Fruit fly (Drosophila melanogaster): Measurements from ENCODE around the gene tzn.

The tzn gene

DNA sequence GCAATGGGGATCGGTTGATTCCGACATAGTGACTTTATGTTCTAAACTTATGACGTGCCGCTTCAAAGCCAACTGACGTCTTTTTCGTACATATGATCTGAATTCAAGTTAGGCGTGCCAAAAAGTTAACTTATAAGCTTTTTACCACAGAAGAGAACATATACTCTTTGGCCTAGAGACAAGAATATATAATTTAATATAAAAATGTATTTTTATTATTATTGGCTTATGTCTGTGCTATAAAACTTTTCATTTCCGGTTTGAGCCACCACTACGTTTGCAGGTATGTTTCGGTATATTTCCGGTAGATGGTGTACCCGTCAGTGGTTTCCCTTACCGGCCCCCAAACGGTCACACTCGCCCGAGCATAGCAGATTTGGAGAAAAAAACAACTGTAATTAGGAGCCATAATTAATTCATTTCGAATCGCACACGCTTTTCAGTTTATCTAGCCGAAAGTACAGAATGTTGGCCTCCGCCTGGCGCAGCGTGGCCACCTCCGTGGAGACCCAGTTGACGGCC, at the start of gene tzn, which contains the start of gene CG3698 (continued):
- TF ChIP-seq CG15336 (GFP tag; IDR thresholded peaks at IDR 0.05) (no peak), Smox (GFP tag; optimal IDR thresholded peaks at IDR 0.05) (no peak)

DNA sequence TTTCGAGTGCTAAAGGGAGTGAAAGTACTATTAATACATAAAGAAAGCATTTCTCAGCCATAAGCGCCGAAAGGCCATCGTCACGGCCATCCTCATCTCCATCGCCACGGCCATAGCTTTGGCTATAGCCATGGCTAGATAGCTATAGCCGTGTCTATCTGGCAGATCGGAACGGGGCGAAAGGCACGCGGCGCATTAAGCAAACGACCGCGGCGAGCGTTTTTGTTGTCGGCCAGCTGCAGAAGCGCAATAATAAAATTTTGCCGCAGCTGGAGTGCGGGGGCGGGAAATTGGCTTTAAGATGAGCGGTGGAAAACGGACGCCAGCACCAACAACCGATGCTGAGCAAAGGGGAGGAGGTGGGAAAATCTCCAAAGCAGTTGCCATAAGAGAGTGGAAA, 48.1 kb upstream of the tzn start:
- TF ChIP-seq Smox (GFP tag; optimal IDR thresholded peaks at IDR 0.05) (no peak), CG11762 (GFP tag; optimal IDR thresholded peaks at IDR 0.05; ENCODE audit: insufficient read depth) (no peak), Eip75B (GFP tag; optimal IDR thresholded peaks at IDR 0.05) (no peak), vri (GFP tag; optimal IDR thresholded peaks at IDR 0.05) (no peak), CG8119 (GFP tag; IDR thresholded peaks at IDR 0.05) (no peak), salr (GFP tag; optimal IDR thresholded peaks at IDR 0.05) (no peak), CG15336 (GFP tag; IDR thresholded peaks at IDR 0.05) (no peak), OdsH (GFP tag; optimal IDR thresholded peaks at IDR 0.05) (no peak), CG34406 (GFP tag; optimal IDR thresholded peaks at IDR 0.05) (no peak), Gug (GFP tag; IDR thresholded peaks at IDR 0.05) (no peak)

DNA sequence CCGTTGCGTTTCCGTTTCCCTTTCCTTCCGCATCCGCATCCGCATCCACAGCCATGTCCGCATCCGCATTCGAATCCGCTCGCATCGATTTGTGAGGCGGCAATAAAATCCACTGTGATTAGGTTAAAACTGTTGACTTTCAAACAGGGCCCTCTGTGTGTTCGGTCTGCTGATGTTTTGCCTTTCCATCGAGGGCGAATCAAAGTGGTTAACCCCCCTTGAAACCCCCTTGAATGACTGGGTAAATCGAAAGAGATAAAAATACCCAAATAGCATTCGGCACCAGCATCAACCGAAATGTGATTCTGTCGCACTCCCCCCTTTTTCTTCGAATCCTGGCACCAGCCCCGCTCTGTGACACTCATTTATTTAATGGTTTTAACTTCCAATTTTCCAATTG, 45.5 kb upstream of the tzn start:
- TF ChIP-seq Hr38 (GFP tag; optimal IDR thresholded peaks at IDR 0.05): no peak

DNA sequence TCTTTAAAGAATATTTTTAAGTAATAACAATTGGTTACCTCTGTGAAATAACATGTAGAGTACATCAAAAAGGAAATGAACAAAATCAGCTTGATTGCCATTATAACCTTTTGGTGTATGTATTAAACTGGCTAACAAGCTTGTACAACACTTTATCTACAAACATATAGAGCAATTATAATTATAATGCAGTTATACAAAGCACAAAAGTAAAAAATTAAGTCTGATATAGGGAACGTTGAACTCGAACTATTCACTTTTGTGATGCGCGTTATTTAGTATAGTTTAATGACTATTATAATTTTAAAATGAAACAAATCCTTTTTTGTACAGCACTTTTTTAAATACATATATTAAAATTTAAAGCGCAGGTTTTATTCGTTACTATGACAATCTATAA, 42.9 kb upstream of the tzn start, which contains the start of gene CG33912:
CG33912 (minus strand) TSS at position 101 of the 400 bp plus-strand sequence.
- TF ChIP-seq Hr38 (GFP tag; optimal IDR thresholded peaks at IDR 0.05): no peak
- no peak for TF ChIP-seq CG15336 (GFP tag; IDR thresholded peaks at IDR 0.05)
- no peak for TF ChIP-seq ss (GFP tag; optimal IDR thresholded peaks at IDR 0.05)
- TF ChIP-seq Ets21C (GFP tag; optimal IDR thresholded peaks at IDR 0.05): no peak

DNA sequence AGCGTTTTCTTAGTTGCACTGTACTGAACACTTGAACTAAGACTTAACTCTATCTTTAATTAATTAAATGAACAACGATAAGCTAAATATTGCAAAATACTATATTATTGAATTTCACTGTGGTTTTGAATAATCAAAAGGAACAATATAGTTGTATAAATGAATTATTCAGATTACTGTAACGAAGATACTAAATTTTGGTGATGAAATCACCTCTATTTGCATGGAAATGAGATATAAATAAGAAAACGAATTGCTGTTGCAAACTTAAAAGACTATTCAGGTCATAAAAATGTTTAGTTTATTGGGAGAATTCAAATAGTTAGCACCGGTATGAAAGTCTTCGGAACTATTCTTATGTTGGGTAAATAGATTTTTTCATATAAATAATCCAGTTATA, 39.9 kb upstream of the tzn start, which contains the start of gene CG43251:
CG43251 (plus strand) TSS at position 301 of the 400 bp plus-strand sequence.
- TF ChIP-seq Eip93F (GFP tag; optimal IDR thresholded peaks at IDR 0.05) (no peak), eg (GFP tag; IDR thresholded peaks at IDR 0.05) (no peak), acj6 (GFP tag; optimal IDR thresholded peaks at IDR 0.05) (no peak)

DNA sequence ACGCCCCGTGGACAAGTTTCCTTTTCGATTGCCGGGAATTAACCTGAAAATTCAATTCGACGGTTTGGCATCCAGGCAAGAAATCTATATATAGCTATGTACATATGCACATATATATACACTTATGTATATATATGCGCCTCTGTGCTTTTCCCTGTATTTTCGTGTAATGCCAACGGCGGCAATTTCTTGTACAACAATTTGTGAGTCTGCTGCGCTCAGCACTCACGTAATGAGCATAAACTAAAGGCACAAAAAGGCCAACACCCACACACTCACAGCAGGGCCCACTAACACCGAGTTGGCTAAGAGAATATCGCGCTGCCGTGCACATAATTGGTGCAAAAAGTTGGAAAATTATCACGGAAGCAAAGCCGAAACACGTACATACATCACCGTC, 37.0 kb upstream of the tzn start:
- TF ChIP-seq Hr38 (GFP tag; optimal IDR thresholded peaks at IDR 0.05) (no peak), CG6163 (GFP tag; IDR thresholded peaks at IDR 0.05) (no peak), CG34406 (GFP tag; optimal IDR thresholded peaks at IDR 0.05) (no peak), Eip93F (GFP tag; optimal IDR thresholded peaks at IDR 0.05) (no peak), CG3032 (tag; optimal IDR thresholded peaks at IDR 0.05) (no peak), Smox (GFP tag; optimal IDR thresholded peaks at IDR 0.05) (no peak), cyc (GFP tag; optimal IDR thresholded peaks at IDR 0.05) (no peak), acj6 (GFP tag; optimal IDR thresholded peaks at IDR 0.05) (no peak), Hr39 (GFP tag; optimal IDR thresholded peaks at IDR 0.05) (no peak), CG4318 (GFP tag; optimal IDR thresholded peaks at IDR 0.05) (no peak), CG8319 (GFP tag; optimal IDR thresholded peaks at IDR 0.05) (no peak), CG16779 (tag; optimal IDR thresholded peaks at IDR 0.05) (no peak), vri (GFP tag; optimal IDR thresholded peaks at IDR 0.05) (no peak), Ets96B (tag; optimal IDR thresholded peaks at IDR 0.05) (no peak), CG11902 (GFP tag; optimal IDR thresholded peaks at IDR 0.05) (no peak), CG15336 (GFP tag; IDR thresholded peaks at IDR 0.05) (no peak), esn (GFP tag; optimal IDR thresholded peaks at IDR 0.05) (no peak), Blimp-1 (GFP tag; optimal IDR thresholded peaks at IDR 0.05) (no peak), Hr4 (GFP tag; optimal IDR thresholded peaks at IDR 0.05) (no peak), eg (GFP tag; IDR thresholded peaks at IDR 0.05) (no peak)

DNA sequence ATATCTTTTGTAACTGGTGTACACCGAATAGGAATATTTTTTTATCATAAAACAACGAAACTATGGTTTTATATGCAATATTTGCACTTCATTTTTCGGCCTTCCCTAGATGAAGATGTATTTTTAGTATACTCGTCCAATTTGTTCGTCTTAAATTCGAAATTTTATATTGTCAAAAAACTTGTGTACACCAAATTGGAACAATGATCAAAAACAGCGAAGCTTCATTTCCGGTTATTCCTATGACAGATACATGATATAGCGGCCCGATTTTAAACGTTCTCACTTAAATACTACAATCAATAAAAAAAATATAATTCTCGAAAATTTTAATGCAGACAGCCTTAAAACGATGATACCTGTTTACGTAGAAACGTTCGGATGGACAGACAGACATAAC, 31.2 kb upstream of the tzn start:
- TF ChIP-seq CG6163 (GFP tag; IDR thresholded peaks at IDR 0.05): no peak
